Worm (Caenorhabditis elegans): ENCODE results near the gene clec-8.

The clec-8 gene

DNA sequence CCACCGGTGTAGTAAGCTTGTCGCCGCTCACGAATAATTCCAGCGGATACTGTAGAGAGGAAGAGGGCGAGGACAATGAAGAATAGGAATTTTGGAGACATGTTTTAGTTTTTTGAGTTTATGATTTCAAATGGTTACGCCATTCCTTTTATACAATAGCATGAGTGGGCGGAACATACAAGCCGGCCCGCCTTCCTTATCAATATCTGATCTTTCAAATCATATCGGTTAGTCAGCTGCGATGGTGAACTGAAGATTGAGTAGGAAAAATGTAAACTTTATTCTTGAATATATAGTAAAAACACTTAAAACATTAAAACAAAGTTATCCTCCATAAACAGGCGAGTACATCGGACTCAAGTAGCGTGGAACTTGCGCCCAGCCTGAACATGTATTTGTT lies 42.9 kb upstream of the clec-8 start, which contains the start of gene nspe-1:
nspe-1 (minus strand) TSS at position 101 of the 400 bp plus-strand sequence.
- TF ChIP-seq unc-86 (tag; optimal IDR thresholded peaks at IDR 0.05) (no peak), ama-1 (optimal IDR thresholded peaks at IDR 0.05) (no peak), eyg-1 (tag; optimal IDR thresholded peaks at IDR 0.05) (no peak), hlh-30 (tag; optimal IDR thresholded peaks at IDR 0.05; ENCODE audit: insufficient read depth) (no peak), K02D7.2 (tag; optimal IDR thresholded peaks at IDR 0.05) (no peak), odd-2 (tag; optimal IDR thresholded peaks at IDR 0.05) (no peak), C38D4.7 (GFP tag; optimal IDR thresholded peaks at IDR 0.05) (no peak), sox-4 (tag; optimal IDR thresholded peaks at IDR 0.05) (no peak), ztf-16 (tag; optimal IDR thresholded peaks at IDR 0.05) (no peak), ceh-45 (GFP tag; IDR thresholded peaks at IDR 0.05) (no peak), ceh-19 (GFP tag; optimal IDR thresholded peaks at IDR 0.05) (no peak), ceh-30 (tag; optimal IDR thresholded peaks at IDR 0.05) (no peak), ceh-22 (tag; optimal IDR thresholded peaks at IDR 0.05) (no peak), ceh-24 (tag; optimal IDR thresholded peaks at IDR 0.05) (no peak), fax-1 (tag; optimal IDR thresholded peaks at IDR 0.05) (no peak), hlh-15 (tag; optimal IDR thresholded peaks at IDR 0.05) (no peak)

ce11 chrII:12619288-12619687 lies 41.4 kb upstream of the clec-8 start, which contains the start of gene nspe-2:
Gene nspe-2 (minus strand): TSS chrII:12619388.
- TF ChIP-seq ceh-19 (GFP tag; optimal IDR thresholded peaks at IDR 0.05) (no peak), ceh-18 (tag; optimal IDR thresholded peaks at IDR 0.05) (no peak), unc-86 (tag; optimal IDR thresholded peaks at IDR 0.05) (no peak)

- TF ChIP-seq unc-55 (GFP tag; optimal IDR thresholded peaks at IDR 0.05) = no peak
- no peak for TF ChIP-seq nfya-1 (tag; optimal IDR thresholded peaks at IDR 0.05)
- no peak for TF ChIP-seq dve-1 (tag; optimal IDR thresholded peaks at IDR 0.05)
- TF ChIP-seq pag-3 (tag; optimal IDR thresholded peaks at IDR 0.05; ENCODE audit: borderline replicate concordance) = no peak
Observed at ce11 chrII:12617586-12617985, 39.7 kb upstream of the clec-8 start, which contains the start of gene nspe-3. Gene nspe-3 (plus strand): TSS chrII:12617886.

- no peak for TF ChIP-seq mec-3 (tag; optimal IDR thresholded peaks at IDR 0.05; ENCODE audit: borderline replicate concordance)
- TF ChIP-seq sox-4 (tag; optimal IDR thresholded peaks at IDR 0.05) = no peak
- TF ChIP-seq Y22D7AL.16 (tag; optimal IDR thresholded peaks at IDR 0.05) = no peak
- no peak for TF ChIP-seq dve-1 (tag; optimal IDR thresholded peaks at IDR 0.05)
- no peak for TF ChIP-seq rnt-1 (tag; optimal IDR thresholded peaks at IDR 0.05)
- no peak for TF ChIP-seq hlh-30 (tag; optimal IDR thresholded peaks at IDR 0.05; ENCODE audit: insufficient read depth)
- no peak for TF ChIP-seq odd-2 (tag; optimal IDR thresholded peaks at IDR 0.05)
- no peak for TF ChIP-seq ceh-30 (tag; optimal IDR thresholded peaks at IDR 0.05)
- TF ChIP-seq ets-4 (tag; optimal IDR thresholded peaks at IDR 0.05) = no peak
- TF ChIP-seq ceh-31 (tag; optimal IDR thresholded peaks at IDR 0.05) = no peak
Observed at ce11 chrII:12616081-12616480, 38.2 kb upstream of the clec-8 start, which contains the start of gene nspe-6. Gene nspe-6 (minus strand): TSS chrII:12616181.

DNA sequence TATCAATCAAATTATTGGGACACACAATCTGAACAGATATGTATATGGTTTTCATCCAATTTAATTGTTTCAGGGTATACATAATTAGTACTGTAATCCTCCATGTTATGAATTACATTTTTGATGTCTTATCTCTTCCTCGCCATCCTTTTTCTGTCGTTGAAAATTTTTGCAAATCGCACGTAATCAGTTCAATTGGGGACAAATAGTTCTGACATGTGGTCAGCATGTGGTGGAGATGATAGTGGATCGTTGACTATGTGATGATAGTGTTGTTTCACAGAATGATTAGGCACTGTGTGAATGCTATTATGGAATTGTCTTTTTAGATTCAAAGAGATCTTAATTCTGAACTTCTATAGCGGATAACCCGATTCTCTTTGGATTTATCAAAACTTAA lies 37.6 kb upstream of the clec-8 start:
- TF ChIP-seq pqm-1 (tag; optimal IDR thresholded peaks at IDR 0.05) = no peak
- no peak for TF ChIP-seq unc-55 (GFP tag; optimal IDR thresholded peaks at IDR 0.05)
- TF ChIP-seq unc-3 (GFP tag; conservative IDR thresholded peaks at IDR 0.05) = no peak
- no peak for TF ChIP-seq unc-3 (tag; optimal IDR thresholded peaks at IDR 0.05)
- no peak for TF ChIP-seq fkh-6 (tag; optimal IDR thresholded peaks at IDR 0.05)
- TF ChIP-seq pat-9 (tag; optimal IDR thresholded peaks at IDR 0.05) = no peak
- TF ChIP-seq hlh-15 (tag; optimal IDR thresholded peaks at IDR 0.05) = no peak
- TF ChIP-seq ceh-2 (tag; optimal IDR thresholded peaks at IDR 0.05) = no peak
- no peak for TF ChIP-seq pha-4 (tag; optimal IDR thresholded peaks at IDR 0.05)
- no peak for TF ChIP-seq unc-42 (tag; optimal IDR thresholded peaks at IDR 0.05)
- TF ChIP-seq ceh-14 (tag; optimal IDR thresholded peaks at IDR 0.05) = no peak
- TF ChIP-seq gmeb-2 (tag; optimal IDR thresholded peaks at IDR 0.05) = no peak
- no peak for TF ChIP-seq fax-1 (tag; optimal IDR thresholded peaks at IDR 0.05)
- TF ChIP-seq npax-4 (tag; optimal IDR thresholded peaks at IDR 0.05) = no peak
- no peak for TF ChIP-seq ceh-34 (tag; optimal IDR thresholded peaks at IDR 0.05)

All from whole organism, late embryonic.